Worm (Caenorhabditis elegans) whole organism, L4 larva: ENCODE results near the gene F54H5.2.

ENCODE experiments used
- F37D6.2 ChIP-seq: sonication (generic microtip); optimal IDR thresholded peaks from 2 replicates; lab custom pipeline; 2016; ENCODE audit warnings: mild to moderate bottlenecking, missing genetic modification characterization, missing compliant biosample characterization
- F44E2.7 ChIP-seq: fragments of 200-800 bp; sonication (Bioruptor generic); IDR thresholded peaks from 2 replicates; pipeline ENCODE4 v2.1.2; 2022; ENCODE audit warnings: missing genetic modification characterization, missing compliant biosample characterization
- Y48G9A.11 ChIP-seq: fragments of 200-800 bp; sonication (Bioruptor generic); IDR thresholded peaks from 2 replicates; pipeline ENCODE4 v1.3.6; 2022; ENCODE audit warnings: missing genetic modification reagents, missing genetic modification characterization, missing compliant biosample characterization
- ZK337.2 ChIP-seq: fragments of 200-800 bp; sonication (Bioruptor generic); IDR thresholded peaks from 2 replicates; pipeline ENCODE4 v1.3.6; 2022; ENCODE audit warnings: missing genetic modification reagents, missing genetic modification characterization, missing compliant biosample characterization
- aha-1 ChIP-seq: fragments of 150-350 bp; peaks from one replicate; lab custom pipeline; 2014; ENCODE audit warnings: missing biosample characterization, missing genetic modification characterization
- ces-1 ChIP-seq: fragments of 150-350 bp; sonication (generic microtip); optimal IDR thresholded peaks from 4 replicates; lab custom pipeline; 2014; ENCODE audit warnings: missing biosample characterization, missing genetic modification reagents, missing genetic modification characterization
- daf-19 ChIP-seq: fragments of 200-800 bp; sonication (Bioruptor generic); conservative IDR thresholded peaks from 2 replicates; pipeline ENCODE4 v1.3.6; 2022; ENCODE audit warnings: missing genetic modification characterization, missing compliant biosample characterization
- lin-39 ChIP-seq: fragments of 150-350 bp; optimal IDR thresholded peaks from 2 replicates; lab custom pipeline; 2014; ENCODE audit warnings: missing biosample characterization, missing genetic modification reagents, missing genetic modification characterization
- nhr-42 ChIP-seq: fragments of 200-800 bp; sonication (Bioruptor generic); IDR thresholded peaks from 2 replicates; pipeline ENCODE4 v1.3.6; 2022; ENCODE audit warnings: missing genetic modification characterization, missing compliant biosample characterization
- skn-1 ChIP-seq: fragments of 150-350 bp; optimal IDR thresholded peaks from 2 replicates; lab custom pipeline; 2014; ENCODE audit warnings: missing biosample characterization, missing genetic modification characterization
- snpc-4 ChIP-seq: fragments of 150-350 bp; optimal IDR thresholded peaks from 2 replicates; lab custom pipeline; 2014; ENCODE audit warnings: missing biosample characterization, missing genetic modification characterization
- unc-39 ChIP-seq: sonication (generic microtip); optimal IDR thresholded peaks from 2 replicates; lab custom pipeline; 2017; ENCODE audit warnings: missing biosample characterization, missing genetic modification characterization
- ztf-11 ChIP-seq: fragments of 150-350 bp; optimal IDR thresholded peaks from 2 replicates; lab custom pipeline; 2014; ENCODE audit warnings: missing biosample characterization, missing genetic modification characterization

DNA sequence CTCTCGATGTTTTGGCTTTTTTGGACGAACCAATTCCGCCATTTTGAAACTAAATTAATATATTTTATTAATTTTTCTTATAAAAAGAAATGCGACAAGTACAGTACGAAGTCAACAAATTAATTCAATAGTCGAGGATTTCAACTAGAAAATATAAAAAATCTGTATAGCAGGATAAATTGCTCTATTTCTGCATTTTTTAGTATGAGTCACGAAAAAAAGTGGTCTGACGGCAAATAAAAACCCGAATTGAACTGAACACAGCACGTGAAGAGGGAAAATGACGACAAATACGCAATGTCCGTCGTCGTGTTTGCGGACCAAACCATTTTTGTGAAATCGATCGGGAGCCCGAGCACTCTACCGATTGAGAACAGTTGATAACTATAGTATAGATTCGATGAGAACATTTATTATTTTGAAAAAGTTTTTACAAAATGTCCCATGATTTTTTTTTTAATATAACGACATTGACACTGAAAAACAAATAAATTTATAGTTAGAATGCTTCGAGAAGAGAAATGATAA lies 17.9 kb upstream of the F54H5.2 start, which contains the start of gene epg-5:
- TF ChIP-seq unc-39 (tag; lab: Kevin White, UChicago) = no peak
- peak; percentile 62 for TF ChIP-seq aha-1 (tag; lab: Kevin White, UChicago)
- no peak for TF ChIP-seq snpc-4 (tag; lab: Kevin White, UChicago)
- no peak for TF ChIP-seq lin-39 (tag; lab: Kevin White, UChicago)
- no peak for TF ChIP-seq ces-1 (GFP tag; lab: Kevin White, UChicago)
- TF ChIP-seq ZK337.2 (GFP tag; lab: Robert Waterston, UW) = no peak
- no peak for TF ChIP-seq ztf-11 (tag; lab: Kevin White, UChicago)
- TF ChIP-seq nhr-42 (GFP tag; lab: Robert Waterston, UW) = no peak
- no peak for TF ChIP-seq F44E2.7 (GFP tag; lab: Robert Waterston, UW)
- TF ChIP-seq F37D6.2 (tag; lab: Kevin White, UChicago) = no peak
- no peak for TF ChIP-seq Y48G9A.11 (GFP tag; lab: Robert Waterston, UW)
- no peak for TF ChIP-seq daf-19
- TF ChIP-seq skn-1 (tag; lab: Kevin White, UChicago) = no peak
